Fruit fly (Drosophila melanogaster) whole organism, prepupa: ENCODE results near the gene CG33272.

Experiments used
- Blimp-1 ChIP-seq: fragments of 200-800 bp; sonication (Bioruptor generic); optimal IDR thresholded peaks from 3 replicates; lab custom pipeline; 2017; ENCODE audit warnings: missing biosample characterization, missing genetic modification characterization, mild to moderate bottlenecking, moderate library complexity, missing genetic modification reagents
- CG10669 ChIP-seq: fragments of 200-800 bp; sonication (Bioruptor generic); optimal IDR thresholded peaks from 3 replicates; lab custom pipeline; 2018; ENCODE audit warnings: missing biosample characterization, mild to moderate bottlenecking, missing genetic modification characterization, moderate library complexity
- CG11294 ChIP-seq: fragments of 200-800 bp; sonication (Bioruptor generic); IDR thresholded peaks from 2 replicates; pipeline ENCODE4 v1.3.6; 2022; ENCODE audit warnings: missing biosample characterization, missing genetic modification characterization
- CG11902 ChIP-seq: fragments of 200-800 bp; sonication (Bioruptor generic); optimal IDR thresholded peaks from 3 replicates; lab custom pipeline; 2016; ENCODE audit warnings: missing biosample characterization, missing genetic modification characterization
- CG15336 ChIP-seq: fragments of 200-800 bp; sonication (Bioruptor generic); IDR thresholded peaks from 2 replicates; pipeline ENCODE4 v1.3.6; 2022; ENCODE audit warnings: missing biosample characterization, missing genetic modification characterization
- CG1621 ChIP-seq: fragments of 200-800 bp; sonication (Bioruptor generic); optimal IDR thresholded peaks from 3 replicates; lab custom pipeline; 2018; ENCODE audit warnings: missing biosample characterization, mild to moderate bottlenecking, missing genetic modification characterization
- CG3032 ChIP-seq: fragments of 200-800 bp; optimal IDR thresholded peaks from 2 replicates; lab custom pipeline; 2019; ENCODE audit warnings: missing biosample characterization, mild to moderate bottlenecking, missing genetic modification characterization, moderate library complexity
- CG31627 ChIP-seq: fragments of 200-800 bp; sonication (Bioruptor generic); optimal IDR thresholded peaks from 3 replicates; lab custom pipeline; 2016; ENCODE audit warnings: missing biosample characterization, missing genetic modification characterization
- CG32006 ChIP-seq: fragments of 200-800 bp; sonication (Bioruptor generic); optimal IDR thresholded peaks from 3 replicates; lab custom pipeline; 2017; ENCODE audit warnings: missing biosample characterization, mild to moderate bottlenecking, missing genetic modification characterization
- CG34406 ChIP-seq: fragments of 200-800 bp; sonication (Bioruptor generic); optimal IDR thresholded peaks from 3 replicates; lab custom pipeline; 2016; ENCODE audit warnings: missing biosample characterization, missing genetic modification characterization
- CG3919 ChIP-seq: fragments of 200-800 bp; sonication (Bioruptor generic); optimal IDR thresholded peaks from 3 replicates; lab custom pipeline; 2016; ENCODE audit warnings: missing biosample characterization, missing genetic modification characterization
- CG4318 ChIP-seq: fragments of 200-800 bp; sonication (Bioruptor generic); optimal IDR thresholded peaks from 3 replicates; lab custom pipeline; 2017; ENCODE audit warnings: missing biosample characterization, mild to moderate bottlenecking, missing genetic modification characterization
- CG6163 ChIP-seq: fragments of 200-800 bp; sonication (Bioruptor generic); IDR thresholded peaks from 3 replicates; pipeline ENCODE4 v1.3.6; 2022; ENCODE audit warnings: missing biosample characterization, missing genetic modification characterization
- CG6808 ChIP-seq: fragments of 200-800 bp; sonication (Bioruptor generic); optimal IDR thresholded peaks from 3 replicates; lab custom pipeline; 2017; ENCODE audit warnings: missing biosample characterization, missing genetic modification characterization, mild to moderate bottlenecking, moderate library complexity, missing genetic modification reagents
- CG7368 ChIP-seq: fragments of 200-800 bp; sonication (Bioruptor generic); optimal IDR thresholded peaks from 3 replicates; lab custom pipeline; 2016; ENCODE audit warnings: missing biosample characterization, missing genetic modification characterization
- CG8119 ChIP-seq: fragments of 200-800 bp; sonication (Bioruptor generic); IDR thresholded peaks from 3 replicates; pipeline ENCODE4 v1.3.6; 2022; ENCODE audit warnings: missing biosample characterization, missing genetic modification characterization
- CG8319 ChIP-seq: fragments of 200-800 bp; sonication (Bioruptor generic); optimal IDR thresholded peaks from 3 replicates; lab custom pipeline; 2016; ENCODE audit warnings: missing biosample characterization, missing genetic modification characterization
- Eip75B ChIP-seq: fragments of 200-800 bp; sonication (Bioruptor generic); optimal IDR thresholded peaks from 3 replicates; lab custom pipeline; 2016; ENCODE audit warnings: missing biosample characterization, missing genetic modification characterization
- Eip93F ChIP-seq: fragments of 200-800 bp; sonication (Bioruptor generic); optimal IDR thresholded peaks from 2 replicates; lab custom pipeline; 2016; ENCODE audit warnings: missing biosample characterization, mild to moderate bottlenecking, missing genetic modification characterization
- Ets21C ChIP-seq: fragments of 200-800 bp; sonication (Bioruptor generic); optimal IDR thresholded peaks from 3 replicates; lab custom pipeline; 2016; ENCODE audit warnings: missing biosample characterization, missing genetic modification characterization
- Ets96B ChIP-seq: fragments of 200-800 bp; optimal IDR thresholded peaks from 2 replicates; lab custom pipeline; 2019; ENCODE audit warnings: missing biosample characterization, mild to moderate bottlenecking, missing genetic modification characterization, moderate library complexity
- Gug ChIP-seq: fragments of 200-800 bp; sonication (Bioruptor generic); IDR thresholded peaks from 2 replicates; pipeline ENCODE4 v1.3.6; 2022; ENCODE audit warnings: missing biosample characterization, missing genetic modification characterization
- Hr38 ChIP-seq: sonication (Bioruptor generic); optimal IDR thresholded peaks from 2 replicates; lab custom pipeline; 2016; ENCODE audit warnings: missing biosample characterization, missing genetic modification characterization
- Lpt ChIP-seq: fragments of 200-800 bp; sonication (Bioruptor generic); optimal IDR thresholded peaks from 3 replicates; lab custom pipeline; 2016; ENCODE audit warnings: missing biosample characterization, missing genetic modification characterization
- OdsH ChIP-seq: fragments of 200-800 bp; sonication (Bioruptor generic); optimal IDR thresholded peaks from 3 replicates; lab custom pipeline; 2016; ENCODE audit warnings: missing biosample characterization, missing genetic modification characterization
- Smox ChIP-seq: fragments of 200-800 bp; sonication (Bioruptor generic); optimal IDR thresholded peaks from 3 replicates; lab custom pipeline; 2016; ENCODE audit warnings: missing biosample characterization, missing genetic modification characterization
- Sox14 ChIP-seq: fragments of 200-800 bp; sonication (Bioruptor generic); optimal IDR thresholded peaks from 3 replicates; lab custom pipeline; 2016; ENCODE audit warnings: missing biosample characterization, missing genetic modification characterization
- Sox15 ChIP-seq: fragments of 200-800 bp; sonication (Bioruptor generic); optimal IDR thresholded peaks from 3 replicates; lab custom pipeline; 2016; ENCODE audit warnings: missing biosample characterization, missing genetic modification characterization
- achi ChIP-seq: fragments of 200-800 bp; sonication (Bioruptor generic); optimal IDR thresholded peaks from 3 replicates; lab custom pipeline; 2016; ENCODE audit warnings: missing biosample characterization, missing genetic modification characterization
- acj6 ChIP-seq: fragments of 200-800 bp; sonication (Bioruptor generic); optimal IDR thresholded peaks from 3 replicates; lab custom pipeline; 2016; ENCODE audit warnings: missing biosample characterization, missing genetic modification characterization
- cyc ChIP-seq: fragments of 200-800 bp; sonication (Bioruptor generic); optimal IDR thresholded peaks from 3 replicates; lab custom pipeline; 2016; ENCODE audit warnings: missing biosample characterization, missing genetic modification characterization
- dac ChIP-seq: fragments of 200-800 bp; sonication (Bioruptor generic); optimal IDR thresholded peaks from 2 replicates; lab custom pipeline; 2017; ENCODE audit warnings: missing biosample characterization, mild to moderate bottlenecking, missing genetic modification characterization
- esn ChIP-seq: fragments of 200-800 bp; sonication (Bioruptor generic); optimal IDR thresholded peaks from 2 replicates; lab custom pipeline; 2016; ENCODE audit warnings: missing biosample characterization, mild to moderate bottlenecking, missing genetic modification characterization, moderate library complexity
- fd59A ChIP-seq: fragments of 200-800 bp; sonication (Bioruptor generic); optimal IDR thresholded peaks from 2 replicates; lab custom pipeline; 2017; ENCODE audit warnings: missing biosample characterization, mild to moderate bottlenecking, missing genetic modification characterization, missing genetic modification reagents
- fd85E ChIP-seq: fragments of 200-800 bp; sonication (Bioruptor generic); optimal IDR thresholded peaks from 3 replicates; lab custom pipeline; 2016; ENCODE audit warnings: missing biosample characterization, missing genetic modification characterization
- fkh ChIP-seq: fragments of 200-800 bp; sonication (Bioruptor generic); optimal IDR thresholded peaks from 3 replicates; lab custom pipeline; 2017; ENCODE audit warnings: missing biosample characterization, mild to moderate bottlenecking, missing genetic modification characterization, moderate library complexity
- lz ChIP-seq: fragments of 200-800 bp; sonication (Bioruptor generic); optimal IDR thresholded peaks from 3 replicates; lab custom pipeline; 2016; ENCODE audit warnings: missing biosample characterization, missing genetic modification characterization
- net ChIP-seq: fragments of 200-800 bp; sonication (Bioruptor generic); optimal IDR thresholded peaks from 3 replicates; lab custom pipeline; 2016; ENCODE audit warnings: missing biosample characterization, missing genetic modification characterization
- pdm3 ChIP-seq: fragments of 200-800 bp; sonication (Bioruptor generic); optimal IDR thresholded peaks from 3 replicates; lab custom pipeline; 2016; ENCODE audit warnings: missing biosample characterization, missing genetic modification characterization
- salr ChIP-seq, 2 experiments: fragments of 200-800 bp; sonication (Bioruptor generic); optimal IDR thresholded peaks; 3 replicates each; lab custom pipeline; 2016 to 2018; ENCODE audit warnings: missing biosample characterization in 2 of 2, missing genetic modification characterization in 2 of 2, mild to moderate bottlenecking in 1 of 2
- spab ChIP-seq: fragments of 200-800 bp; sonication (Bioruptor generic); optimal IDR thresholded peaks from 2 replicates; lab custom pipeline; 2017; ENCODE audit warnings: missing biosample characterization, mild to moderate bottlenecking, missing genetic modification characterization, missing genetic modification reagents
- ss ChIP-seq, 2 experiments: fragments of 200-800 bp; sonication (Bioruptor generic); optimal IDR thresholded peaks; 2 replicates in 1 of 2; 3 replicates in 1 of 2; lab custom pipeline; 2017 to 2018; ENCODE audit warnings: mild to moderate bottlenecking in 2 of 2, missing biosample characterization in 2 of 2, missing genetic modification characterization in 2 of 2, moderate library complexity in 1 of 2
- svp ChIP-seq: fragments of 200-800 bp; sonication (Bioruptor generic); peaks from one replicate; lab custom pipeline; 2016; ENCODE audit warnings: missing biosample characterization, missing genetic modification characterization

Gene CG33272

dm6 chr3L:11555662-11556460 lies 45.5 kb upstream of the CG33272 start (continued):
- TF ChIP-seq CG6163 (GFP tag; lab: Robert Waterston, UW), result 0 out of 3 replicates have a peak, but pooled peaks have one; percentile 11
- TF ChIP-seq CG7368, result peak; percentile 17
- no peak for TF ChIP-seq Blimp-1 (GFP tag; lab: Kevin White, UChicago)
- no peak for TF ChIP-seq Ets21C (GFP tag; lab: Kevin White, UChicago)
- peak; percentile 48 for TF ChIP-seq spab
- TF ChIP-seq CG8319, result no peak
- peak; percentile 43 for TF ChIP-seq CG34406 (GFP tag; lab: Kevin White, UChicago)
- no peak; the same call in 1 of the 2 replicates for TF ChIP-seq CG11294 (GFP tag; lab: Robert Waterston, UW)
- TF ChIP-seq cyc (GFP tag; lab: Kevin White, UChicago), result no peak
- no peak for TF ChIP-seq svp (GFP tag; lab: Kevin White, UChicago)
- peak; percentile 65 to 91 for TF ChIP-seq ss (GFP tag; optimal IDR thresholded peaks at IDR 0.05; lab: Kevin White, UChicago)
- peak; percentile 81 for TF ChIP-seq CG32006 (GFP tag; lab: Kevin White, UChicago)
- peak; percentile 49 for TF ChIP-seq CG3032 (tag; lab: Kevin White, UChicago)
- peak; percentile 68 for TF ChIP-seq Lpt (GFP tag; lab: Kevin White, UChicago)
- TF ChIP-seq CG10669 (GFP tag; lab: Kevin White, UChicago), result peak; percentile 53
- TF ChIP-seq esn (GFP tag; lab: Kevin White, UChicago), result no peak
- TF ChIP-seq salr (GFP tag; optimal IDR thresholded peaks at IDR 0.05; lab: Kevin White, UChicago), result peak; percentile 41 to 85
- no peak for TF ChIP-seq CG31627 (GFP tag; lab: Kevin White, UChicago)
- peak; percentile 27 for TF ChIP-seq fd59A (GFP tag; lab: Kevin White, UChicago)
- TF ChIP-seq fd85E (GFP tag; lab: Kevin White, UChicago), result no peak
- TF ChIP-seq CG15336, result peak; percentile 91
- TF ChIP-seq Gug (GFP tag; lab: Robert Waterston, UW), result no peak; the same call in none of the 2 replicates
- peak; percentile 37 for TF ChIP-seq CG3919 (GFP tag; lab: Kevin White, UChicago)

dm6 chr3L:11554796-11555195 lies 44.4 kb upstream of the CG33272 start:
- no peak for TF ChIP-seq fkh (GFP tag; lab: Kevin White, UChicago)
- TF ChIP-seq Sox15 (GFP tag; lab: Kevin White, UChicago), result no peak
- TF ChIP-seq dac (GFP tag; lab: Kevin White, UChicago), result no peak
- TF ChIP-seq Blimp-1 (GFP tag; lab: Kevin White, UChicago), result no peak

dm6 chr3L:11554338-11554737 lies 43.9 kb upstream of the CG33272 start:
- peak; percentile 68 for TF ChIP-seq acj6
- TF ChIP-seq Smox (GFP tag; lab: Kevin White, UChicago), result peak; percentile 66
- peak; percentile 45 for TF ChIP-seq CG6808
- peak; percentile 63 for TF ChIP-seq net (GFP tag; lab: Kevin White, UChicago)
- TF ChIP-seq esn (GFP tag; lab: Kevin White, UChicago), result peak; percentile 67
- peak; percentile 53 for TF ChIP-seq cyc (GFP tag; lab: Kevin White, UChicago)
- TF ChIP-seq CG15336, result peak; percentile 77
- peak; percentile 64; the same call in 2 of the 3 replicates for TF ChIP-seq CG8119 (GFP tag; lab: Robert Waterston, UW)
- TF ChIP-seq CG1621 (tag; lab: Kevin White, UChicago), result peak; percentile 47
- TF ChIP-seq Hr38 (GFP tag; lab: Kevin White, UChicago), result no peak
- TF ChIP-seq Sox14 (GFP tag; lab: Kevin White, UChicago), result peak; percentile 51
- TF ChIP-seq OdsH (GFP tag; lab: Kevin White, UChicago), result peak; percentile 61
- TF ChIP-seq fd59A (GFP tag; lab: Kevin White, UChicago), result peak; percentile 39
- peak; percentile 43 for TF ChIP-seq CG4318 (GFP tag; lab: Kevin White, UChicago)
- TF ChIP-seq CG3032 (tag; lab: Kevin White, UChicago), result peak; percentile 61
- peak; percentile 61 for TF ChIP-seq achi (GFP tag; lab: Kevin White, UChicago)
- peak; percentile 70 for TF ChIP-seq Ets96B (tag; lab: Kevin White, UChicago)
- TF ChIP-seq fd85E (GFP tag; lab: Kevin White, UChicago), result no peak
- TF ChIP-seq lz (GFP tag; lab: Kevin White, UChicago), result peak; percentile 57
- TF ChIP-seq Eip93F, result no peak
- peak; percentile 62 for TF ChIP-seq pdm3
- TF ChIP-seq Eip75B, result peak; percentile 71
- peak; percentile 82 for TF ChIP-seq svp (GFP tag; lab: Kevin White, UChicago)
- peak; percentile 13 to 57 for TF ChIP-seq salr (GFP tag; optimal IDR thresholded peaks at IDR 0.05; lab: Kevin White, UChicago)
- TF ChIP-seq CG3919 (GFP tag; lab: Kevin White, UChicago), result peak; percentile 76
- TF ChIP-seq fkh (GFP tag; lab: Kevin White, UChicago), result peak; percentile 54
- TF ChIP-seq CG32006 (GFP tag; lab: Kevin White, UChicago), result peak; percentile 76
- TF ChIP-seq CG11902 (GFP tag; lab: Kevin White, UChicago), result peak; percentile 1
- peak; percentile 29 for TF ChIP-seq Sox15 (GFP tag; lab: Kevin White, UChicago)
- TF ChIP-seq CG11294 (GFP tag; lab: Robert Waterston, UW), result peak; percentile 65
- peak; percentile 78 for TF ChIP-seq CG10669 (GFP tag; lab: Kevin White, UChicago)
